Fruit fly (Drosophila melanogaster) whole organism, adult: ENCODE results near the gene CG11843.

ENCODE experiments used
- CG11617 ChIP-seq: fragments of 200-800 bp; sonication (Bioruptor generic); optimal IDR thresholded peaks from 2 replicates; lab custom pipeline; 2017; ENCODE audit warnings: mild to moderate bottlenecking, missing biosample characterization, missing genetic modification reagents, missing genetic modification characterization
- CG12768 ChIP-seq: fragments of 200-800 bp; sonication (Bioruptor generic); optimal IDR thresholded peaks from 2 replicates; lab custom pipeline; 2017; ENCODE audit warnings: missing biosample characterization, missing genetic modification characterization, mild to moderate bottlenecking, moderate library complexity, missing genetic modification reagents
- CG14711 ChIP-seq: fragments of 200-800 bp; sonication (Bioruptor generic); optimal IDR thresholded peaks from 2 replicates; lab custom pipeline; 2018; ENCODE audit warnings: missing biosample characterization, mild to moderate bottlenecking, missing genetic modification characterization, moderate library complexity
- CG1620 ChIP-seq: fragments of 200-800 bp; sonication (Bioruptor generic); optimal IDR thresholded peaks from 2 replicates; lab custom pipeline; 2016; ENCODE audit warnings: missing biosample characterization, missing genetic modification characterization
- CG33017 ChIP-seq: fragments of 200-800 bp; sonication (Bioruptor generic); optimal IDR thresholded peaks from 2 replicates; lab custom pipeline; 2018; ENCODE audit warnings: missing biosample characterization, mild to moderate bottlenecking, missing genetic modification characterization, moderate library complexity
- CG5204 ChIP-seq: fragments of 200-800 bp; sonication (Bioruptor generic); optimal IDR thresholded peaks from 2 replicates; lab custom pipeline; 2016; ENCODE audit warnings: missing biosample characterization, missing genetic modification characterization
- CG7045 ChIP-seq: fragments of 200-800 bp; sonication (Bioruptor generic); optimal IDR thresholded peaks from 2 replicates; lab custom pipeline; 2017; ENCODE audit warnings: missing biosample characterization, mild to moderate bottlenecking, missing genetic modification characterization
- CG7101 ChIP-seq: fragments of 200-800 bp; sonication (Bioruptor generic); optimal IDR thresholded peaks from 2 replicates; lab custom pipeline; 2018; ENCODE audit warnings: missing biosample characterization, mild to moderate bottlenecking, missing genetic modification characterization, moderate library complexity
- Clk ChIP-seq: fragments of 200-800 bp; sonication (Bioruptor generic); optimal IDR thresholded peaks from 2 replicates; lab custom pipeline; 2017; ENCODE audit warnings: missing biosample characterization, missing genetic modification characterization
- Crg-1 ChIP-seq: fragments of 200-800 bp; sonication (Bioruptor generic); optimal IDR thresholded peaks from 2 replicates; lab custom pipeline; 2016; ENCODE audit warnings: missing biosample characterization, missing genetic modification characterization
- Hr96 ChIP-seq: fragments of 200-800 bp; sonication (Bioruptor generic); optimal IDR thresholded peaks from 2 replicates; lab custom pipeline; 2016; ENCODE audit warnings: missing biosample characterization, missing genetic modification characterization
- Mnt ChIP-seq: fragments of 200-800 bp; sonication (Bioruptor generic); optimal IDR thresholded peaks from 2 replicates; lab custom pipeline; 2016; ENCODE audit warnings: missing biosample characterization, mild to moderate bottlenecking, missing genetic modification characterization
- bab1 ChIP-seq: fragments of 200-800 bp; sonication (Bioruptor generic); optimal IDR thresholded peaks from 3 replicates; lab custom pipeline; 2019; ENCODE audit warnings: missing biosample characterization, mild to moderate bottlenecking, missing genetic modification characterization, moderate library complexity
- cic ChIP-seq: fragments of 200-800 bp; sonication (Bioruptor generic); optimal IDR thresholded peaks from 2 replicates; lab custom pipeline; 2017; ENCODE audit warnings: missing biosample characterization, mild to moderate bottlenecking, missing genetic modification characterization, moderate library complexity
- cnc ChIP-seq, 2 experiments: fragments of >200 bp; optimal IDR thresholded peaks; 2 replicates each; lab custom pipeline; 2017
- kay ChIP-seq: fragments of 200-800 bp; sonication (Bioruptor generic); peaks from one replicate; lab custom pipeline; 2016; ENCODE audit warnings: missing biosample characterization, missing genetic modification characterization, borderline replicate concordance
- ovo ChIP-seq: fragments of 200-800 bp; sonication (Bioruptor generic); optimal IDR thresholded peaks from 2 replicates; lab custom pipeline; 2016; ENCODE audit warnings: missing biosample characterization, missing genetic modification characterization
- pad ChIP-seq: fragments of 200-800 bp; sonication (Bioruptor generic); optimal IDR thresholded peaks from 3 replicates; lab custom pipeline; 2017; ENCODE audit warnings: missing biosample characterization, missing genetic modification characterization, mild to moderate bottlenecking, moderate library complexity, missing genetic modification reagents
- tj ChIP-seq: fragments of 200-800 bp; sonication (Bioruptor generic); optimal IDR thresholded peaks from 3 replicates; lab custom pipeline; 2017; ENCODE audit warnings: missing biosample characterization, mild to moderate bottlenecking, missing genetic modification characterization, moderate library complexity
- toe ChIP-seq: fragments of 200-800 bp; sonication (Bioruptor generic); optimal IDR thresholded peaks from 2 replicates; lab custom pipeline; 2016; ENCODE audit warnings: missing biosample characterization, missing genetic modification characterization

Gene CG11843

DNA sequence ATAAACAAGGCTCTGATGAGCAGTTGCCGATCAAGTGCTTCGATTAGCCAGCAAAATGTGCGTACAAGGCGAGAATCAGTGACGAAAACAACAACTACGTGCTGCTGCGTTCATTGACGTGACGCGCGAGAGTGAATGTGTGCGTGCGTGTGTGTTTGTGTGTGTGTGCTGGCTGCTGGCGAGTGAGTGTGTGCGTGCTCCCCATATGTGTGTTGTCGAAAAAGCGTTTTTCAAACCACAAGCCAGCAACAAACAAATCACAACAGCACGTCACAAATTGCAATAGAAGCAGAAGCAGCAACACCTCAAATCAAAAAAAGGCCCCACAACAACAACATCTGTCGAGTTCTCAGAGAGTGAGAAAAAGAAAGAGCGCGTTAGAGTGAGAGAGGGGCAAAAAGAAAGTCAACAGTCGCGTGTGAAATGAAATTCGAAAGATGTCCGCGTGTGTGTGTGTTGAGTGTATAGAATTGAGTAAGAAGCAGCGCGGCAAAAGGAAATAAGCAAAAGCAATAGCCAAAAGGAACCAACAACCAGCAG is 9.8 kb downstream of the CG11843 start:
- no peak for TF ChIP-seq Crg-1 (GFP tag; lab: Kevin White, UChicago)
- no peak for TF ChIP-seq toe (GFP tag; lab: Kevin White, UChicago)
- no peak for TF ChIP-seq CG5204 (GFP tag; lab: Kevin White, UChicago)
- TF ChIP-seq cic (GFP tag; lab: Kevin White, UChicago): no peak
- no peak for TF ChIP-seq tj (GFP tag; lab: Kevin White, UChicago)
- no peak for TF ChIP-seq cnc (optimal IDR thresholded peaks at IDR 0.05; lab: Kevin White, UChicago)
- no peak for TF ChIP-seq CG33017 (tag; lab: Kevin White, UChicago)
- TF ChIP-seq CG11617: no peak
- no peak for TF ChIP-seq pad (GFP tag; lab: Kevin White, UChicago)
- TF ChIP-seq bab1 (GFP tag; lab: Kevin White, UChicago): no peak
- no peak for TF ChIP-seq kay
- TF ChIP-seq CG7045 (GFP tag; lab: Kevin White, UChicago): no peak
- TF ChIP-seq CG14711: no peak
- no peak for TF ChIP-seq Mnt (GFP tag; lab: Kevin White, UChicago)
- TF ChIP-seq Hr96 (GFP tag; lab: Kevin White, UChicago): no peak
- no peak for TF ChIP-seq CG1620
- TF ChIP-seq CG12768: no peak

DNA sequence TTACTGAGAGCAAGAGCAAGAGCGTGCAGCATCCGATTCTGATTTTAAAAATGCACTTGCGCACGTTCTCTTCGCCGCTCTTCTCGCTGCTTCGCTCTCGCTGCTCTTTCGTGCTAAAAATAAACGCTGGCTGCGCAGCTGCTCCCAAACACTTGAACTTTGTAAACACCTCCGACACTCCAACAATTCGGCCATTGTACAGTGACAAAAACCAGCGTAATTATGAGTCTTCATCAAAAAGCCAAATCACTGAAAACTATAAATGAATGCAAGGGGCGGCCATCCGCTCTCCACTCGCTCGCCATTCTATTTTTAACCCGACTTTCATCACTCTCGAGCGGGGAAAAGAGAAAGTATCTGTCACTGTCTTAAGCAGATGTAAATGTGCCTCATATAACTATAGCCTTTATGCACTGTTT is 10.5 kb downstream of the CG11843 start:
- TF ChIP-seq CG33017 (tag; lab: Kevin White, UChicago) (no peak), Crg-1 (GFP tag; lab: Kevin White, UChicago) (no peak), Clk (GFP tag; lab: Kevin White, UChicago) (peak; percentile 24), cnc (optimal IDR thresholded peaks at IDR 0.05; lab: Kevin White, UChicago) (no peak), CG14711 (no peak), ovo (GFP tag; lab: Kevin White, UChicago) (no peak), CG7045 (GFP tag; lab: Kevin White, UChicago) (peak; percentile 15), CG12768 (peak; percentile 1), bab1 (GFP tag; lab: Kevin White, UChicago) (no peak), cic (GFP tag; lab: Kevin White, UChicago) (no peak), Mnt (GFP tag; lab: Kevin White, UChicago) (no peak)

DNA sequence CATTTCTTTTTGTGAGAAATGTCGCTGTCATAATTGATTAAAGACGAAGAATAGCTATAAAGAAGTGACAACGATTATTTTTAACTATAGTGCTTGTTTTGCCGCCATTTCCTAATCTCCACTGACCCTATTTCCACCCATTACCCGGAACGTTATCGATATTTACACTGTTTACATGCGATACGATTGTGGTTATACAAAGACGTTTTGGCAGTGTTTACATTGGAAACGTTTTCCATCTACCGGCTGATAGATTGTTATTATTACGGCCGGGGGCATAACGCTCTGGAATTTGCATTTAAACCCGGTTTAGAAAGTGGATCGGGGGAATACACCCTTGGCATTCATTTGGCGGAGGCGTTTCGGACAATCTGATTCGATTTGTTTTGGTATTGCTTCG is 12.1 kb downstream of the CG11843 start:
- peak; percentile 65 for TF ChIP-seq ovo (GFP tag; lab: Kevin White, UChicago)
- TF ChIP-seq bab1 (GFP tag; lab: Kevin White, UChicago): no peak
- peak; percentile 69 for TF ChIP-seq cic (GFP tag; lab: Kevin White, UChicago)
- peak; percentile 32 for TF ChIP-seq Mnt (GFP tag; lab: Kevin White, UChicago)
- TF ChIP-seq toe (GFP tag; lab: Kevin White, UChicago): no peak
- TF ChIP-seq tj (GFP tag; lab: Kevin White, UChicago): no peak
- peak; percentile 7 for TF ChIP-seq pad (GFP tag; lab: Kevin White, UChicago)
- TF ChIP-seq Crg-1 (GFP tag; lab: Kevin White, UChicago): peak; percentile 63
- no peak for TF ChIP-seq CG12768

DNA sequence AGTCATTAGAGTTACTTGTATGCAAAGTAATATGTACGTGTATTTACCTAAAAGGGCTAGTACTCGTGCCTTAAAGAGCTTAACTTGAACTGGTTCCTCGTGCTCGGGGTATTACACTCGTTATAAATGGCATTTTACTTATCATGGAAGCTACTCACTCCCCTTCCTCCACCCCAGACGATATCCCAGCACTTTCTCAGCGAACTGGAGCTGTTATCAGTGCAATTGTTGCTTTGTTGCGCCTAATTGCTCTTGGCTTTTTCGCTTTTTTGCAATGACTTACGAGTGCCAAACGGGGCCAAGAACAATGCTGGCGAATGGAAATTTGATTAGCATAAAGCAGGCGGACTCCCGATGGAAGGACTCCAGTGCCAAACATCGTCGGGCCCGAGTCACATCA is 12.9 kb downstream of the CG11843 start:
- TF ChIP-seq CG12768 (peak; percentile 1), cic (GFP tag; lab: Kevin White, UChicago) (peak; percentile 28), Mnt (GFP tag; lab: Kevin White, UChicago) (peak; percentile 69), CG33017 (tag; lab: Kevin White, UChicago) (peak; percentile 2), ovo (GFP tag; lab: Kevin White, UChicago) (no peak)

DNA sequence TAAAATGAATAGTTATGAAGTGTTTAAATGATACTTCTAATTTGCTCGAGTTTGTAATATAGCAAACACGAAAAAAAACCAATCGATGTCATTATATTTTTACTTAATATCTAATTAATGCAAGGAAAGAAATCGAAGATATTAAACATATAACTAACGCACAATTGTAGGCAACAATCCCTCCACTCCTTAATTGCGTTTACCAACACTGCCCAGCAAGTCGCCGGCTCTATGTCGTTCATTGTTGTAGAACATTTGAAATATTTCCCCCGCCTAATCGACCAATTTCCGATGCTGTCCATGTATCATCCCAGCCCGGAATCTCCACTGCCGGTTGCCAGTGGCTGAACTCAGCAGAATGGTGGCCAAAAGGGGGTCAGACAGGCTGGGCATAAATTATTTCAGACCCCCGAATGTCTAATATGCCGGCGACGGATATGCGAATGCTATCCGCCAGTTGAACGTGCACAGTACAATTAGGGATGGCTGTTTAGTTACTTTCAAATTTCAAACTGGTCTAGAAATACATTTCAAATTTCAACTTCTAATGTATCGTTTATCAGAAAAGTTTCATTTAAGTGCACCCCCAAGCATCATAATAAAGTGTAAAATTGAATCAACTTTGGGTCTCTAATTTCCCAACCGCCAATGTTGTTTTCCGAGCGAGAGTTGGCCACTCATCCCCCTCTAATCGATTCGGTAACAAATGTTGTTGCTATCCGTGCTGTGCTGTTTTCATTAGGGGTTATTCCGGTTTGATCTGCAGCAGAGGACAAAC is 14.5 kb downstream of the CG11843 start:
- TF ChIP-seq Mnt (GFP tag; lab: Kevin White, UChicago) (no peak), cic (GFP tag; lab: Kevin White, UChicago) (no peak), kay (no peak), CG1620 (no peak), tj (GFP tag; lab: Kevin White, UChicago) (no peak), CG5204 (GFP tag; lab: Kevin White, UChicago) (no peak), CG7045 (GFP tag; lab: Kevin White, UChicago) (no peak), ovo (GFP tag; lab: Kevin White, UChicago) (no peak), CG33017 (tag; lab: Kevin White, UChicago) (no peak), pad (GFP tag; lab: Kevin White, UChicago) (no peak), bab1 (GFP tag; lab: Kevin White, UChicago) (no peak), toe (GFP tag; lab: Kevin White, UChicago) (no peak)

DNA sequence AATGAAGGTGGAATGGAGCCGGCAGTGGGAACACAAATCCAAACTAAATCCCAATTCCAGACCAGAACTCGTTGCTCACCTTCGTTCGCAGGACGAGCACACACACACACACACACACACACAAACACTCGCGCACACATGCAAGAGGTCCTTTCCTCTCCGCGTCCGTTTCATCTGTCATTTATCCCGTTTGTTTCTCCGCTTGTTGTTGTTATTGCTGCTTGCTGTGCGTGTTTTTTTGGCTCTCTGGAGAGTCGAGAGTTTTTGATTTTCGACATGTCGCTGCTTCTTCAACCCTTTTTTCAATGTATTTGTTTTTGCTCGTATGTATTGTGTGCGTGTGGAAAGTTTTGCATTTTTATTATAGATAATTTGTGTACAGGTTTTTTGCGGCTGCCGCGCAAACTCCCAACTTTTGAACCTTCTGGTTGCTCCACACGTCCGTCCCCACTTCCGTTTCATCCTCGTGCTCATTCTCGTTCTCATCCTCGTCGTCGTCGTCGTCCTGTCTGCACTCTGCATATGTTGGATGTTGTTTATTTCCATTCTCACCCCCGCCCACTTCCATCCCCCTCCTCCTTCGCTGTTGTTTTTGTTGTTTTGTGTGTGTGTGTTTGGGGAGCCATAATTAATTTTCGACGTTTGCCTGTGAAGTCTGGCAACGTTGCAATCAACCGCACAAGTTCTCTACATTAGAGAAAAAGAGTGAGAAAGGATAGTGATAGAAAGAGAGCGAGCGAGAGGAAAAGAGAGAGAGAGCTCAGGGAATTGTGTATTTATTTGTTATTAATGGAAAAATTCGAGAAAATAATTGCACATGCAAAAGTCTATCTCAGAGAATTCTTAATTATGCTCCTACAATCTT is 15.3 kb downstream of the CG11843 start:
- TF ChIP-seq Hr96 (GFP tag; lab: Kevin White, UChicago): no peak
- TF ChIP-seq Mnt (GFP tag; lab: Kevin White, UChicago): no peak
- no peak for TF ChIP-seq bab1 (GFP tag; lab: Kevin White, UChicago)
- no peak for TF ChIP-seq toe (GFP tag; lab: Kevin White, UChicago)
- TF ChIP-seq pad (GFP tag; lab: Kevin White, UChicago): no peak
- TF ChIP-seq CG7045 (GFP tag; lab: Kevin White, UChicago): no peak
- TF ChIP-seq CG7101 (tag; lab: Kevin White, UChicago): no peak
